Worm (Caenorhabditis elegans) whole organism, L2 larva: ENCODE data around the gene ret-1.

Source experiments
- C34F6.9 ChIP-seq: fragments of 150-350 bp; optimal IDR thresholded peaks from 2 replicates; lab custom pipeline; 2014; ENCODE audit warnings: missing biosample characterization, missing genetic modification characterization
- aly-2 ChIP-seq: fragments of 150-350 bp; optimal IDR thresholded peaks from 2 replicates; lab custom pipeline; 2014; ENCODE audit warnings: missing biosample characterization, missing genetic modification characterization
- ama-1 ChIP-seq: fragments of 150-350 bp; optimal IDR thresholded peaks from 2 replicates; lab custom pipeline; 2018; ENCODE audit warnings: inconsistent platforms
- blmp-1 ChIP-seq: sonication (generic microtip); optimal IDR thresholded peaks from 2 replicates; lab custom pipeline; 2017; ENCODE audit warnings: missing genetic modification characterization, mild to moderate bottlenecking, missing compliant biosample characterization, antibody characterized with exemption, moderate library complexity; ENCODE audit not compliant: insufficient read depth
- ceh-16 ChIP-seq: fragments of 150-350 bp; optimal IDR thresholded peaks from 2 replicates; lab custom pipeline; 2014; ENCODE audit warnings: missing biosample characterization, missing genetic modification characterization
- ceh-82 ChIP-seq: fragments of 150-350 bp; optimal IDR thresholded peaks from 2 replicates; lab custom pipeline; 2014; ENCODE audit warnings: missing biosample characterization, missing genetic modification characterization
- dmd-4 ChIP-seq: sonication (generic microtip); optimal IDR thresholded peaks from 2 replicates; lab custom pipeline; 2017; ENCODE audit warnings: missing biosample characterization, missing genetic modification characterization
- egl-27 ChIP-seq: sonication (generic microtip); optimal IDR thresholded peaks from 3 replicates; lab custom pipeline; 2017; ENCODE audit warnings: missing biosample characterization, missing genetic modification reagents, missing genetic modification characterization
- elt-1 ChIP-seq: fragments of 150-350 bp; optimal IDR thresholded peaks from 2 replicates; lab custom pipeline; 2014; ENCODE audit warnings: missing biosample characterization, missing genetic modification characterization
- elt-3 ChIP-seq: sonication (generic microtip); optimal IDR thresholded peaks from 2 replicates; lab custom pipeline; 2017; ENCODE audit warnings: missing biosample characterization, missing genetic modification characterization
- fos-1 ChIP-seq: fragments of 150-350 bp; optimal IDR thresholded peaks from 2 replicates; lab custom pipeline; 2014; ENCODE audit warnings: missing biosample characterization, missing genetic modification characterization
- lin-11 ChIP-seq: fragments of 150-350 bp; sonication (generic microtip); optimal IDR thresholded peaks from 2 replicates; lab custom pipeline; 2014; ENCODE audit warnings: missing biosample characterization, missing genetic modification characterization, inconsistent platforms, mixed read lengths
- lin-13 ChIP-seq: fragments of 150-350 bp; optimal IDR thresholded peaks from 2 replicates; lab custom pipeline; 2014; ENCODE audit warnings: missing biosample characterization, missing genetic modification reagents, missing genetic modification characterization
- lin-39 ChIP-seq: fragments of 150-350 bp; optimal IDR thresholded peaks from 2 replicates; lab custom pipeline; 2014; ENCODE audit warnings: missing biosample characterization, missing genetic modification reagents, missing genetic modification characterization
- mbf-1 ChIP-seq: sonication (generic microtip); optimal IDR thresholded peaks from 2 replicates; lab custom pipeline; 2017; ENCODE audit warnings: missing biosample characterization, missing genetic modification characterization
- mdl-1 ChIP-seq, 2 experiments: fragments of 150-350 bp in 1 of 2; sonication (generic microtip) in 1 of 2; optimal IDR thresholded peaks; 2 replicates each; lab custom pipeline; 2017; ENCODE audit warnings: missing biosample characterization in 2 of 2, missing genetic modification characterization in 2 of 2
- nhr-11 ChIP-seq: fragments of 150-350 bp; optimal IDR thresholded peaks from 2 replicates; lab custom pipeline; 2014; ENCODE audit warnings: missing biosample characterization, missing genetic modification characterization
- nhr-12 ChIP-seq: fragments of 150-350 bp; optimal IDR thresholded peaks from 2 replicates; lab custom pipeline; 2014; ENCODE audit warnings: missing biosample characterization, missing genetic modification characterization
- nhr-129 ChIP-seq: fragments of 150-350 bp; optimal IDR thresholded peaks from 2 replicates; lab custom pipeline; 2014; ENCODE audit warnings: missing biosample characterization, missing genetic modification characterization
- nhr-21 ChIP-seq: fragments of 150-350 bp; optimal IDR thresholded peaks from 2 replicates; lab custom pipeline; 2014; ENCODE audit warnings: missing biosample characterization, missing genetic modification characterization
- nhr-23 ChIP-seq: fragments of 150-350 bp; optimal IDR thresholded peaks from 2 replicates; lab custom pipeline; 2014; ENCODE audit warnings: missing biosample characterization, missing genetic modification reagents, missing genetic modification characterization
- nhr-237 ChIP-seq: fragments of 150-350 bp; optimal IDR thresholded peaks from 2 replicates; lab custom pipeline; 2014; ENCODE audit warnings: missing biosample characterization, missing genetic modification characterization
- nhr-77 ChIP-seq: fragments of 150-350 bp; optimal IDR thresholded peaks from 2 replicates; lab custom pipeline; 2014; ENCODE audit warnings: missing biosample characterization, missing genetic modification characterization
- skn-1 ChIP-seq: sonication (generic microtip); optimal IDR thresholded peaks from 2 replicates; lab custom pipeline; 2017; ENCODE audit warnings: missing biosample characterization, missing genetic modification characterization
- snpc-4 ChIP-seq: fragments of 150-350 bp; optimal IDR thresholded peaks from 2 replicates; lab custom pipeline; 2014; ENCODE audit warnings: missing biosample characterization, missing genetic modification characterization
- unc-39 ChIP-seq: fragments of 150-350 bp; optimal IDR thresholded peaks from 2 replicates; lab custom pipeline; 2014; ENCODE audit warnings: missing biosample characterization, missing genetic modification characterization
- zag-1 ChIP-seq: fragments of 150-350 bp; optimal IDR thresholded peaks from 2 replicates; lab custom pipeline; 2014; ENCODE audit warnings: missing biosample characterization, missing genetic modification characterization
- ztf-11 ChIP-seq: sonication (generic microtip); optimal IDR thresholded peaks from 2 replicates; lab custom pipeline; 2017; ENCODE audit warnings: missing biosample characterization, missing genetic modification characterization
- ztf-4 ChIP-seq: fragments of 150-350 bp; optimal IDR thresholded peaks from 2 replicates; lab custom pipeline; 2014; ENCODE audit warnings: missing biosample characterization, missing genetic modification characterization

The ret-1 gene

ce11 chrV:14788462-14788861 lies 58.8 kb downstream of the ret-1 start:
- TF ChIP-seq zag-1, result no peak
- no peak for TF ChIP-seq elt-1 (tag; lab: Kevin White, UChicago)

DNA sequence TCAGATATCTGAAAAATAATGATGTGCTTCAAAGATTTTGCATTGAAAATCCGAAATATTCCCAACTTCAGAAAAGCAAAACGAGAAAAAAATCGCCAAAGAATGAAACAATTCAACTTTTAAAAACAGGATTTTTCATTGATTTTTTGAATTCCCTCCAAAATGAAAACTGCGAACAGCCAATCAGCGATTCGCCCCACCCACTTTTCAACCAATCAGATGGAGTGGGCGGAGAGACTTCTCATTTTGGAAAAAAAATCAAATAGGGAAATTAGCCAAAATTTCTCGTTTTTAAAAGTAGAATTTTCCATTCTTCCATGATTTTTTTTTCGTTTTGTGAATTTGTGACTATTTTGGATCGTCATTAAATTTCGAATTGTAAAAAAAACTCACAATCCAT lies 62.4 kb downstream of the ret-1 start:
- TF ChIP-seq nhr-129 (tag; lab: Kevin White, UChicago) (no peak), ama-1 (lab: Kevin White, UChicago) (no peak), ztf-11 (tag; lab: Kevin White, UChicago) (no peak), nhr-237 (no peak), lin-13 (no peak), nhr-23 (tag; lab: Kevin White, UChicago) (no peak), unc-39 (tag; lab: Kevin White, UChicago) (no peak), zag-1 (no peak), lin-11 (tag; lab: Kevin White, UChicago) (no peak), nhr-11 (tag; lab: Kevin White, UChicago) (no peak), nhr-77 (tag; lab: Kevin White, UChicago) (no peak), lin-39 (tag; lab: Kevin White, UChicago) (no peak), nhr-21 (tag; lab: Kevin White, UChicago) (no peak), C34F6.9 (tag; lab: Kevin White, UChicago) (no peak)

ce11 chrV:14784160-14784774 lies 62.9 kb downstream of the ret-1 start, which contains the start of gene Y50E8A.12:
Gene Y50E8A.12, minus strand, starts transcription at chrV:14784210.
- TF ChIP-seq ceh-82 (no peak), zag-1 (no peak), ceh-16 (tag; lab: Kevin White, UChicago) (no peak), nhr-237 (no peak), aly-2 (tag; lab: Kevin White, UChicago) (no peak), fos-1 (tag; lab: Kevin White, UChicago) (no peak), ztf-4 (tag; lab: Kevin White, UChicago) (no peak), skn-1 (tag; lab: Kevin White, UChicago) (no peak), egl-27 (no peak), C34F6.9 (tag; lab: Kevin White, UChicago) (no peak), nhr-12 (tag; lab: Kevin White, UChicago) (no peak), lin-39 (tag; lab: Kevin White, UChicago) (no peak), snpc-4 (tag; lab: Kevin White, UChicago) (no peak), dmd-4 (no peak)

ce11 chrV:14781130-14781529 lies 66.1 kb downstream of the ret-1 start, which contains the start of gene Y50E8A.11:
Gene Y50E8A.11, plus strand, starts transcription at chrV:14781430.
- no peak for TF ChIP-seq blmp-1

DNA sequence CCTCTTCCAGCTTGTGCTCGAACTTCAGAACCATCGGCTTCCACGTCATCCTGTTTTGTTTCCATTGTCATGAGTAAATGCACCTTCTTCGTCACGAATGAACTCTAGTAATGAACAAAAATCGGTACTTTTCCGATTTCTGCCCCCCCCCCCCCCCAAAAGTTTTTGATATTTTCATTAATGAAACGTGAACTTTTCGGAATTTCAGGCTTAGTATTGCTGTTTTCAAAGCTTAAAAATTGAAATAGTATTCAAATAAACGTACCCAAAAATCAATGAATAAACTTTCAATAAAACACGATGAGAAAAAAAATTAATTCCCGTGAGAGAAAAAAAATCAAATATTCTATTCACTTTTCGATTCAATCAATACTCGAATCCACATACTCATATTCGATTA lies 67.6 kb downstream of the ret-1 start, which contains the start of the genes scrm-7 and Y50E8A.10:
TSS of gene scrm-7 (minus strand) at position 101 of the 400 bp plus-strand sequence.
TSS of gene Y50E8A.10 (plus strand) at position 353 of the 400 bp plus-strand sequence.
- TF ChIP-seq egl-27, result no peak
- no peak for TF ChIP-seq ceh-82
- no peak for TF ChIP-seq nhr-77 (tag; lab: Kevin White, UChicago)
- no peak for TF ChIP-seq dmd-4
- no peak for TF ChIP-seq C34F6.9 (tag; lab: Kevin White, UChicago)
- no peak for TF ChIP-seq mbf-1 (tag; lab: Kevin White, UChicago)
- TF ChIP-seq nhr-21 (tag; lab: Kevin White, UChicago), result no peak
- TF ChIP-seq mdl-1 (tag; optimal IDR thresholded peaks at IDR 0.05; lab: Kevin White, UChicago), result no peak
- no peak for TF ChIP-seq fos-1 (tag; lab: Kevin White, UChicago)
- TF ChIP-seq elt-3, result no peak
- TF ChIP-seq aly-2 (tag; lab: Kevin White, UChicago), result no peak
- no peak for TF ChIP-seq blmp-1
